Fruit fly (Drosophila melanogaster): ENCODE data around the gene CG7382.

Gene CG7382

dm6 chr2L:5532061-5532460, 12.4 kb upstream of the CG7382 start, which contains the start of gene Coq6 (continued):
- TF ChIP-seq Opbp (GFP tag; IDR thresholded peaks at IDR 0.05; ENCODE audit: partially characterized antibody) = peak; percentile 53; the same call in 2 of the 3 replicates
- TF ChIP-seq z (GFP tag; IDR thresholded peaks at IDR 0.05) = no peak
- TF ChIP-seq CG32767 (GFP tag; IDR thresholded peaks at IDR 0.05) = no peak
- TF ChIP-seq bbx (GFP tag; IDR thresholded peaks at IDR 0.05; ENCODE audit: partially characterized antibody) = peak; percentile 39; the same call in 1 of the 2 replicates
- TF ChIP-seq CG13624 (GFP tag; optimal IDR thresholded peaks at IDR 0.05) = no peak
- TF ChIP-seq chif (GFP tag; optimal IDR thresholded peaks at IDR 0.05) = no peak
- TF ChIP-seq CG4360 (GFP tag; IDR thresholded peaks at IDR 0.05) = no peak
- TF ChIP-seq Six4 (GFP tag; optimal IDR thresholded peaks at IDR 0.05) = no peak
- no peak for TF ChIP-seq MTF-1 (GFP tag; optimal IDR thresholded peaks at IDR 0.05; ENCODE audit: borderline replicate concordance)
- TF ChIP-seq nerfin-2 (GFP tag; IDR thresholded peaks at IDR 0.05; ENCODE audit: partially characterized antibody) = no peak
- no peak for TF ChIP-seq kah (GFP tag; optimal IDR thresholded peaks at IDR 0.05)
- TF ChIP-seq CG9609 (GFP tag; optimal IDR thresholded peaks at IDR 0.05) = no peak
- no peak for TF ChIP-seq CG8359 (GFP tag; optimal IDR thresholded peaks at IDR 0.05; ENCODE audit: borderline replicate concordance)
- TF ChIP-seq CG11085 (GFP tag; IDR thresholded peaks at IDR 0.05) = no peak
- no peak for TF ChIP-seq Ada2b (GFP tag; IDR thresholded peaks at IDR 0.05)
- 0 out of 2 replicates have a peak, but pooled peaks have one; percentile 32 for TF ChIP-seq ato (GFP tag; IDR thresholded peaks at IDR 0.05; ENCODE audit: partially characterized antibody)
- peak; percentile 68 for TF ChIP-seq unc-4 (GFP tag; IDR thresholded peaks at IDR 0.05; ENCODE audit: partially characterized antibody)
- TF ChIP-seq CG13287 (GFP tag; IDR thresholded peaks at IDR 0.05; ENCODE audit: partially characterized antibody) = peak; percentile 78
- TF ChIP-seq Neu2 (GFP tag; optimal IDR thresholded peaks at IDR 0.05; ENCODE audit: borderline replicate concordance) = no peak
- peak; percentile 75 for TF ChIP-seq CG6791 (GFP tag; IDR thresholded peaks at IDR 0.05; ENCODE audit: partially characterized antibody)
- TF ChIP-seq btn (GFP tag; optimal IDR thresholded peaks at IDR 0.05) = no peak
- TF ChIP-seq HLH4C (GFP tag; IDR thresholded peaks at IDR 0.05; ENCODE audit: partially characterized antibody) = peak; percentile 65; the same call in 2 of the 3 replicates
- peak; percentile 71; the same call in 1 of the 2 replicates for TF ChIP-seq MBD-R2 (GFP tag; IDR thresholded peaks at IDR 0.05)
- peak; percentile 25 for TF ChIP-seq CG15514 (GFP tag; optimal IDR thresholded peaks at IDR 0.05)
- peak; percentile 78 for TF ChIP-seq Sry-δ (GFP tag; optimal IDR thresholded peaks at IDR 0.05)
- TF ChIP-seq CG1832 (GFP tag; optimal IDR thresholded peaks at IDR 0.05) = no peak
- TF ChIP-seq Side (GFP tag; optimal IDR thresholded peaks at IDR 0.05) = no peak
- no peak for TF ChIP-seq ind (GFP tag; optimal IDR thresholded peaks at IDR 0.05)
- TF ChIP-seq Max (GFP tag; optimal IDR thresholded peaks at IDR 0.05) = no peak
- TF ChIP-seq schlank (tag; optimal IDR thresholded peaks at IDR 0.05) = no peak
- TF ChIP-seq Gug (GFP tag; IDR thresholded peaks at IDR 0.05) = no peak
- TF ChIP-seq salm (tag; optimal IDR thresholded peaks at IDR 0.05) = no peak
- TF ChIP-seq zen2 (GFP tag; IDR thresholded peaks at IDR 0.05; ENCODE audit: partially characterized antibody) = peak; percentile 68; the same call in 2 of the 3 replicates
- TF ChIP-seq ash1 (GFP tag; optimal IDR thresholded peaks at IDR 0.05) = no peak
- TF ChIP-seq her (GFP tag; optimal IDR thresholded peaks at IDR 0.05) = no peak
- no peak for TF ChIP-seq CG18011 (GFP tag; optimal IDR thresholded peaks at IDR 0.05)
- TF ChIP-seq CG14710 (tag; optimal IDR thresholded peaks at IDR 0.05) = peak; percentile 39
- no peak for TF ChIP-seq CG8944 (GFP tag; optimal IDR thresholded peaks at IDR 0.05)
- TF ChIP-seq toy (GFP tag; IDR thresholded peaks at IDR 0.05) = no peak
- TF ChIP-seq pros (GFP tag; optimal IDR thresholded peaks at IDR 0.05) = no peak
- TF ChIP-seq CG1024 (GFP tag; IDR thresholded peaks at IDR 0.05) = no peak
- no peak for TF ChIP-seq row (GFP tag; IDR thresholded peaks at IDR 0.05)
- no peak for TF ChIP-seq CG16815 (GFP tag; optimal IDR thresholded peaks at IDR 0.05)
- TF ChIP-seq ac (GFP tag; optimal IDR thresholded peaks at IDR 0.05) = no peak
- TF ChIP-seq Hr78 (GFP tag; optimal IDR thresholded peaks at IDR 0.05) = no peak
- TF ChIP-seq cg (GFP tag; optimal IDR thresholded peaks at IDR 0.05) = no peak
- no peak for TF ChIP-seq lilli (GFP tag; optimal IDR thresholded peaks at IDR 0.05)
- TF ChIP-seq insv (GFP tag; optimal IDR thresholded peaks at IDR 0.05) = no peak
- no peak for TF ChIP-seq Atf-2 (GFP tag; optimal IDR thresholded peaks at IDR 0.05)
- no peak for TF ChIP-seq D19B (GFP tag; optimal IDR thresholded peaks at IDR 0.05)

Data from whole organism, embryonic.